Worm (Caenorhabditis elegans) whole organism, L3 larva: ENCODE results near the gene F46F5.15.

Experiments used
- R02D3.7 ChIP-seq: fragments of 150-350 bp; optimal IDR thresholded peaks from 2 replicates; lab custom pipeline; 2014; ENCODE audit warnings: missing biosample characterization, missing genetic modification characterization
- ZK546.5 ChIP-seq: sonication (generic microtip); optimal IDR thresholded peaks from 2 replicates; lab custom pipeline; 2017; ENCODE audit warnings: missing biosample characterization, missing genetic modification characterization
- ceh-16 ChIP-seq: sonication (generic microtip); optimal IDR thresholded peaks from 2 replicates; lab custom pipeline; 2017; ENCODE audit warnings: missing biosample characterization, missing genetic modification characterization
- ceh-28 ChIP-seq: fragments of 150-350 bp; optimal IDR thresholded peaks from 2 replicates; lab custom pipeline; 2014; ENCODE audit warnings: missing biosample characterization, missing genetic modification reagents, missing genetic modification characterization
- ceh-82 ChIP-seq: fragments of 150-350 bp; optimal IDR thresholded peaks from 2 replicates; lab custom pipeline; 2014; ENCODE audit warnings: missing biosample characterization, missing genetic modification characterization
- daf-12 ChIP-seq: fragments of 150-350 bp; optimal IDR thresholded peaks from 2 replicates; lab custom pipeline; 2014; ENCODE audit warnings: missing biosample characterization, missing genetic modification reagents, missing genetic modification characterization
- egl-27 ChIP-seq: sonication (generic microtip); optimal IDR thresholded peaks from 4 replicates; lab custom pipeline; 2017; ENCODE audit warnings: missing biosample characterization, missing genetic modification reagents, missing genetic modification characterization
- egl-5 ChIP-seq: fragments of 150-350 bp; optimal IDR thresholded peaks from 2 replicates; lab custom pipeline; 2017; ENCODE audit warnings: missing biosample characterization, missing genetic modification reagents, missing genetic modification characterization, inconsistent platforms
- elt-1 ChIP-seq: fragments of 150-350 bp; optimal IDR thresholded peaks from 2 replicates; lab custom pipeline; 2014; ENCODE audit warnings: missing biosample characterization, missing genetic modification characterization
- elt-2 ChIP-seq: sonication (generic microtip); optimal IDR thresholded peaks from 2 replicates; lab custom pipeline; 2016; ENCODE audit warnings: missing genetic modification reagents, mild to moderate bottlenecking, missing genetic modification characterization, missing compliant biosample characterization
- eor-1 ChIP-seq, 2 experiments: fragments of 150-350 bp; optimal IDR thresholded peaks; 2 replicates each; lab custom pipeline; 2014 to 2018; ENCODE audit warnings: missing biosample characterization in 2 of 2, missing genetic modification characterization in 2 of 2
- fkh-10 ChIP-seq: sonication (generic microtip); optimal IDR thresholded peaks from 2 replicates; lab custom pipeline; 2017; ENCODE audit warnings: missing biosample characterization, missing genetic modification reagents, missing genetic modification characterization
- fkh-2 ChIP-seq: fragments of 150-350 bp; optimal IDR thresholded peaks from 2 replicates; lab custom pipeline; 2014; ENCODE audit warnings: missing biosample characterization, missing genetic modification reagents, missing genetic modification characterization
- fos-1 ChIP-seq: fragments of 150-350 bp; optimal IDR thresholded peaks from 2 replicates; lab custom pipeline; 2014; ENCODE audit warnings: missing biosample characterization, missing genetic modification characterization
- hmg-11 ChIP-seq: sonication (generic microtip); optimal IDR thresholded peaks from 2 replicates; lab custom pipeline; 2016; ENCODE audit warnings: missing genetic modification characterization, missing compliant biosample characterization
- jun-1 ChIP-seq: fragments of 150-350 bp; optimal IDR thresholded peaks from 2 replicates; lab custom pipeline; 2014; ENCODE audit warnings: missing biosample characterization, missing genetic modification reagents, missing genetic modification characterization
- lin-15B ChIP-seq: fragments of 150-350 bp; optimal IDR thresholded peaks from 2 replicates; lab custom pipeline; 2014; ENCODE audit warnings: missing biosample characterization, missing genetic modification characterization
- lin-39 ChIP-seq: fragments of 150-350 bp; optimal IDR thresholded peaks from 2 replicates; lab custom pipeline; 2018; ENCODE audit warnings: missing biosample characterization, missing genetic modification reagents, missing genetic modification characterization
- lsy-12 ChIP-seq: sonication (generic microtip); optimal IDR thresholded peaks from 2 replicates; lab custom pipeline; 2016; ENCODE audit warnings: mild to moderate bottlenecking, missing genetic modification characterization, missing compliant biosample characterization
- mdl-1 ChIP-seq: fragments of 150-350 bp; optimal IDR thresholded peaks from 2 replicates; lab custom pipeline; 2014; ENCODE audit warnings: missing biosample characterization, missing genetic modification characterization
- mml-1 ChIP-seq: fragments of 150-350 bp; sonication (generic microtip); optimal IDR thresholded peaks from 3 replicates; lab custom pipeline; 2014; ENCODE audit warnings: missing biosample characterization, missing genetic modification characterization
- nfya-1 ChIP-seq: sonication (generic microtip); optimal IDR thresholded peaks from 2 replicates; lab custom pipeline; 2017; ENCODE audit warnings: missing genetic modification characterization, mild to moderate bottlenecking, missing compliant biosample characterization, antibody characterized with exemption, moderate library complexity; ENCODE audit not compliant: insufficient read depth
- nhr-28 ChIP-seq: fragments of 150-350 bp; optimal IDR thresholded peaks from 2 replicates; lab custom pipeline; 2014; ENCODE audit warnings: missing biosample characterization, missing genetic modification characterization
- nhr-67 ChIP-seq: fragments of 150-350 bp; optimal IDR thresholded peaks from 2 replicates; lab custom pipeline; 2014; ENCODE audit warnings: missing biosample characterization, missing genetic modification characterization
- nhr-77 ChIP-seq: fragments of 150-350 bp; optimal IDR thresholded peaks from 2 replicates; lab custom pipeline; 2014; ENCODE audit warnings: missing biosample characterization, missing genetic modification characterization
- pha-4 ChIP-seq: fragments of 150-350 bp; optimal IDR thresholded peaks from 2 replicates; lab custom pipeline; 2014; ENCODE audit warnings: missing biosample characterization, missing genetic modification reagents, missing genetic modification characterization
- pqm-1 ChIP-seq: fragments of 150-350 bp; optimal IDR thresholded peaks from 2 replicates; lab custom pipeline; 2017; ENCODE audit warnings: missing biosample characterization, missing genetic modification characterization, inconsistent platforms
- skn-1 ChIP-seq: fragments of 150-350 bp; optimal IDR thresholded peaks from 2 replicates; lab custom pipeline; 2014; ENCODE audit warnings: missing biosample characterization, missing genetic modification characterization
- snpc-4 ChIP-seq: fragments of 150-350 bp; optimal IDR thresholded peaks from 2 replicates; lab custom pipeline; 2014; ENCODE audit warnings: missing biosample characterization, missing genetic modification characterization
- unc-62 ChIP-seq: fragments of 150-350 bp; sonication (generic microtip); optimal IDR thresholded peaks from 4 replicates; lab custom pipeline; 2014; ENCODE audit warnings: missing biosample characterization, missing genetic modification reagents, missing genetic modification characterization
- zag-1 ChIP-seq: fragments of 150-350 bp; optimal IDR thresholded peaks from 2 replicates; lab custom pipeline; 2014; ENCODE audit warnings: missing biosample characterization, missing genetic modification characterization
- ztf-4 ChIP-seq: fragments of 150-350 bp; optimal IDR thresholded peaks from 2 replicates; lab custom pipeline; 2014; ENCODE audit warnings: missing biosample characterization, missing genetic modification characterization

Gene F46F5.15

ce11 chrII:754971-755370 lies 33.3 kb upstream of the F46F5.15 start:
- no peak for TF ChIP-seq mdl-1 (tag; lab: Kevin White, UChicago)
- TF ChIP-seq ztf-4 (tag; lab: Kevin White, UChicago) = no peak
- TF ChIP-seq unc-62 (GFP tag; lab: Kevin White, UChicago) = no peak
- TF ChIP-seq nhr-28 (tag; lab: Kevin White, UChicago) = no peak

DNA sequence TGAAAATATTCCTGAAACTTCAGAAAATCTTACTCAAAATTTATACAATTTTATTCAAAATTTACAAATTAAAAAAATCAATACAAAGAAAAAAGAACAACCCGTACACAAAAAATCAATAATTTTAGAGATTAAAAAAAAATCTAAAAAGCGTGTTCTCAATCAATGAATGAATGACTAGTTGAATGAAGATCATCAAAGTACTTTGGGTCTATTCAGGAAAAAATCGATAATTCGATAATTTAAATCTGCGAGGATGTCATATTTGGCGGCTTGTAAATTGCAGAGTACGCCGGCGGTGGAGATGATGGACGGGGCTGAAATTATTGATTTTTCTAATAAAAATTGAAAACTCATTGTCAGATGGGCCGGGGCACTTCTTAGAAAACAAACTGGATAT lies 32.1 kb upstream of the F46F5.15 start:
- peak; percentile 85 for TF ChIP-seq ceh-28 (tag; lab: Kevin White, UChicago)
- no peak for TF ChIP-seq mml-1 (tag; lab: Kevin White, UChicago)

- TF ChIP-seq mml-1 (tag; lab: Kevin White, UChicago) (no peak), ztf-4 (tag; lab: Kevin White, UChicago) (no peak), skn-1 (tag; lab: Kevin White, UChicago) (no peak), nhr-28 (tag; lab: Kevin White, UChicago) (no peak), eor-1 (tag; optimal IDR thresholded peaks at IDR 0.05; lab: Kevin White, UChicago) (no peak), nhr-77 (no peak), pqm-1 (no peak), ceh-82 (tag; lab: Kevin White, UChicago) (no peak), mdl-1 (tag; lab: Kevin White, UChicago) (no peak), nfya-1 (tag; lab: Kevin White, UChicago) (no peak), lsy-12 (tag; lab: Kevin White, UChicago) (no peak), elt-2 (no peak), lin-39 (no peak), ZK546.5 (no peak), unc-62 (GFP tag; lab: Kevin White, UChicago) (no peak)
Observed at ce11 chrII:757224-757623, 31.0 kb upstream of the F46F5.15 start.

DNA sequence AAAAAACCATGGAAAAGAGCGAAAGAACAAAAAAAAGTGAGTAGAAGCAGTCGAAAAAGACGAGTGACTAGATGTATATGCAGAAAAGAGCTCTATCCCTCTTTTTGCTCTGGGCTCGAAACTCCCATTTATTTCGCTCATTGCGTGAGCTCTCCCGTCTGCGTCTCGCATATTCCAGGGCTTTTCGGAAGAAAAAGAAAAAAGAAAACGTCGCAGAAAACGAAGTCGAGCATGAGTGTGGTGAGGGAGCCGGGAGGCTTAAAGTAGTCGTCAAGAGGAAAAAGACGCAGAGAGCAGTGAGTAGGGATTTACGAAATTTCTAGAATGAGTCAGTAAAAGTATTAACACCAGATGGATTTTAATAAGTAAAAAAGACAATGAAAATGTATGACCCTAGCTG lies 28.5 kb upstream of the F46F5.15 start:
- TF ChIP-seq unc-62 (GFP tag; lab: Kevin White, UChicago) (no peak), ceh-82 (tag; lab: Kevin White, UChicago) (no peak), egl-5 (tag; lab: Kevin White, UChicago) (peak; percentile 21), egl-27 (tag; lab: Kevin White, UChicago) (no peak), fkh-10 (peak; percentile 77), lin-15B (tag; lab: Kevin White, UChicago) (peak; percentile 26), nfya-1 (tag; lab: Kevin White, UChicago) (peak; percentile 74), nhr-28 (tag; lab: Kevin White, UChicago) (no peak), elt-1 (no peak), lin-39 (peak; percentile 82), jun-1 (tag; lab: Kevin White, UChicago) (no peak), ztf-4 (tag; lab: Kevin White, UChicago) (no peak), nhr-67 (tag; lab: Kevin White, UChicago) (no peak), R02D3.7 (tag; lab: Kevin White, UChicago) (no peak), lsy-12 (tag; lab: Kevin White, UChicago) (no peak), daf-12 (tag; lab: Kevin White, UChicago) (no peak), mdl-1 (tag; lab: Kevin White, UChicago) (no peak), skn-1 (tag; lab: Kevin White, UChicago) (no peak), zag-1 (tag; lab: Kevin White, UChicago) (no peak), nhr-77 (no peak), mml-1 (tag; lab: Kevin White, UChicago) (no peak), hmg-11 (tag; lab: Kevin White, UChicago) (peak; percentile 17), fkh-2 (no peak), snpc-4 (tag; lab: Kevin White, UChicago) (peak; percentile 1), fos-1 (tag; lab: Kevin White, UChicago) (no peak), ceh-28 (tag; lab: Kevin White, UChicago) (no peak)
- TF ChIP-seq, all 47 proteins: peak for 7

DNA sequence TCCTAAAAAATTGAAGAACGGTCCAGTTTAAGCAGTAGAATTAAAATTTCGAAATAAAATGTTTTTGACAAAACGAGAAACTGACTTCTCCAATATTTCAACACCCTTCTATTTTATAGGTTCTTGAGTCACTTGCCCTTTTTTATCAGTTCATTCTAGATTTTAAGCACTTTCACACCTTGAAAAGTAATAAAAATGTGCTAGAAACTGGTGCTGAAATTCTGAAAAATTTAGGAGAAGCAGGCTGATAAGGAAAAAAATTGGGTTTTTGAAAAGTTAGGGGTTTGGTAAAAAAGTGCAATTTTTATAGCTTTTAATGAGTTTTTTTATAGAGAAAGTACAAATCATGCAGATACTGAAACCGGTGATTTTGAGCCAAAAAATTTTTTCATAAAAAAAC lies 28.0 kb upstream of the F46F5.15 start:
- TF ChIP-seq elt-2 (peak; percentile 49), unc-62 (GFP tag; lab: Kevin White, UChicago) (no peak)

- TF ChIP-seq ceh-16 (tag; lab: Kevin White, UChicago) (no peak), elt-2 (peak; percentile 61), pha-4 (tag; lab: Kevin White, UChicago) (peak; percentile 42), eor-1 (tag; optimal IDR thresholded peaks at IDR 0.05; lab: Kevin White, UChicago) (no peak), jun-1 (tag; lab: Kevin White, UChicago) (no peak), daf-12 (tag; lab: Kevin White, UChicago) (no peak)
- TF ChIP-seq, all 47 proteins: peak for 2
Observed at ce11 chrII:762942-763341, 25.3 kb upstream of the F46F5.15 start.
